Worm (Caenorhabditis elegans): Measurements from ENCODE around the gene mec-9.
A peak's percentile ranks its signal among the peaks of the same experiment; 100 is the strongest.

Gene mec-9

ce11 chrV:9879404-9879803 is 35.5 kb downstream of the mec-9 start, which contains the start of gene srab-26:
Gene srab-26 (minus strand): TSS chrV:9879504.
- TF ChIP-seq zip-2 (tag; optimal IDR thresholded peaks at IDR 0.05) (no peak), nhr-41 (GFP tag; IDR thresholded peaks at IDR 0.05) (no peak), hlh-11 (tag; optimal IDR thresholded peaks at IDR 0.05) (no peak), daf-19 (GFP tag; conservative IDR thresholded peaks at IDR 0.05) (no peak), mxl-2 (GFP tag; conservative IDR thresholded peaks at IDR 0.05) (no peak)

- TF ChIP-seq Y48G9A.11 (GFP tag; IDR thresholded peaks at IDR 0.05) (no peak), unc-130 (GFP tag; optimal IDR thresholded peaks at IDR 0.05) (no peak), aha-1 (tag) (peak; percentile 16)
Observed at ce11 chrV:9871339-9871738, 43.6 kb downstream of the mec-9 start, which contains the start of gene srab-18. Gene srab-18 (minus strand): TSS chrV:9871439.

- no peak for TF ChIP-seq nhr-41 (GFP tag; IDR thresholded peaks at IDR 0.05)
- no peak for TF ChIP-seq arid-1 (GFP tag; conservative IDR thresholded peaks at IDR 0.05)
- no peak for TF ChIP-seq ZK337.2 (GFP tag; IDR thresholded peaks at IDR 0.05)
- no peak for TF ChIP-seq pha-4 (GFP tag; IDR thresholded peaks at IDR 0.05)
- TF ChIP-seq pha-4 (tag; optimal IDR thresholded peaks at IDR 0.05), result no peak
- no peak for TF ChIP-seq cey-2 (tag; optimal IDR thresholded peaks at IDR 0.05; ENCODE audit: borderline replicate concordance, insufficient read depth)
- TF ChIP-seq attf-4 (tag; optimal IDR thresholded peaks at IDR 0.05), result no peak
- TF ChIP-seq unc-130 (GFP tag; optimal IDR thresholded peaks at IDR 0.05), result no peak
- TF ChIP-seq fkh-10 (GFP tag; optimal IDR thresholded peaks at IDR 0.05), result no peak
- no peak for TF ChIP-seq nhr-10 (tag; optimal IDR thresholded peaks at IDR 0.05)
- no peak for TF ChIP-seq spr-3 (GFP tag; optimal IDR thresholded peaks at IDR 0.05)
- TF ChIP-seq lin-29 (GFP tag; IDR thresholded peaks at IDR 0.05), result no peak
- TF ChIP-seq ceh-82 (tag; optimal IDR thresholded peaks at IDR 0.05), result no peak
- no peak for TF ChIP-seq hlh-30 (tag; optimal IDR thresholded peaks at IDR 0.05; ENCODE audit: insufficient read depth)
- no peak for TF ChIP-seq daf-16 (GFP tag; optimal IDR thresholded peaks at IDR 0.05)
- TF ChIP-seq daf-16 (tag; optimal IDR thresholded peaks at IDR 0.05), result no peak
- TF ChIP-seq ztf-7 (tag; optimal IDR thresholded peaks at IDR 0.05), result no peak
- TF ChIP-seq tra-1 (GFP tag; IDR thresholded peaks at IDR 0.05), result no peak
- no peak for TF ChIP-seq Y48G9A.11 (GFP tag; IDR thresholded peaks at IDR 0.05)
- no peak for TF ChIP-seq tag-97 (GFP tag; IDR thresholded peaks at IDR 0.05)
- TF ChIP-seq F10B5.3 (tag; optimal IDR thresholded peaks at IDR 0.05), result no peak
Observed at ce11 chrV:9868311-9868710, 46.6 kb downstream of the mec-9 start, which contains the start of gene srab-17. Gene srab-17 (minus strand): TSS chrV:9868411.

ce11 chrV:9860337-9860736 is 54.6 kb downstream of the mec-9 start:
- TF ChIP-seq aha-1 (tag) (peak; percentile 50), pqm-1 (tag; optimal IDR thresholded peaks at IDR 0.05) (no peak)

- no peak for TF ChIP-seq ZK337.2 (GFP tag; IDR thresholded peaks at IDR 0.05)
- no peak for TF ChIP-seq hlh-11 (tag; optimal IDR thresholded peaks at IDR 0.05)
- TF ChIP-seq vab-7 (GFP tag; IDR thresholded peaks at IDR 0.05), result no peak
- no peak for TF ChIP-seq egl-43 (GFP tag; IDR thresholded peaks at IDR 0.05)
- no peak for TF ChIP-seq ceh-62 (tag; optimal IDR thresholded peaks at IDR 0.05)
- TF ChIP-seq daf-12 (tag; optimal IDR thresholded peaks at IDR 0.05), result no peak
- no peak for TF ChIP-seq nhr-25 (tag; optimal IDR thresholded peaks at IDR 0.05; ENCODE audit: borderline replicate concordance, insufficient read depth)
- TF ChIP-seq jun-1 (tag; optimal IDR thresholded peaks at IDR 0.05), result no peak
- TF ChIP-seq Y5F2A.4 (GFP tag; optimal IDR thresholded peaks at IDR 0.05), result no peak
- TF ChIP-seq madf-9 (GFP tag; conservative IDR thresholded peaks at IDR 0.05), result no peak
- no peak for TF ChIP-seq pqm-1 (tag; optimal IDR thresholded peaks at IDR 0.05)
Observed at ce11 chrV:9859863-9860262, 55.1 kb downstream of the mec-9 start, which contains the start of gene lsy-12. Gene lsy-12 (minus strand): TSS chrV:9859963.

All from whole organism, L4 larva.